Fruit fly (Drosophila melanogaster) whole organism, embryonic: Measurements from ENCODE around the gene Crg-1.
A peak's percentile ranks its signal among the peaks of the same experiment; 100 is the strongest.

Source experiments
- CG11085 ChIP-seq: fragments of 200-800 bp; sonication (Bioruptor generic); IDR thresholded peaks from 2 replicates; pipeline ENCODE4 v1.3.6; 2022; ENCODE audit warnings: missing biosample characterization, missing genetic modification characterization
- CG11247 ChIP-seq: fragments of 200-800 bp; sonication (Bioruptor generic); IDR thresholded peaks from 2 replicates; pipeline ENCODE4 v1.3.6; 2022; ENCODE audit warnings: missing biosample characterization, missing genetic modification characterization
- CG11723 ChIP-seq: fragments of 200-800 bp; sonication (Bioruptor generic); optimal IDR thresholded peaks from 2 replicates; lab custom pipeline; 2017; ENCODE audit warnings: missing biosample characterization, mild to moderate bottlenecking, missing genetic modification characterization
- CG12299 ChIP-seq: fragments of 200-800 bp; sonication (Bioruptor generic); optimal IDR thresholded peaks from 2 replicates; lab custom pipeline; 2018; ENCODE audit warnings: missing biosample characterization, mild to moderate bottlenecking, missing genetic modification characterization
- CG13624 ChIP-seq: fragments of 200-800 bp; sonication (Bioruptor generic); optimal IDR thresholded peaks from 2 replicates; lab custom pipeline; 2016; ENCODE audit warnings: missing biosample characterization, missing genetic modification characterization
- CG13894 ChIP-seq: fragments of 200-800 bp; sonication (Bioruptor generic); optimal IDR thresholded peaks from 3 replicates; lab custom pipeline; 2018; ENCODE audit warnings: missing biosample characterization, mild to moderate bottlenecking, missing genetic modification characterization, moderate library complexity
- CG14860 ChIP-seq: fragments of 200-800 bp; sonication (Bioruptor generic); IDR thresholded peaks from 3 replicates; pipeline ENCODE4 v1.3.6; 2022; ENCODE audit warnings: missing biosample characterization, missing genetic modification characterization; ENCODE audit not compliant: partially characterized antibody
- CG16813 ChIP-seq: fragments of 200-800 bp; sonication (Bioruptor generic); IDR thresholded peaks from 3 replicates; pipeline ENCODE4 v1.3.6; 2022; ENCODE audit warnings: missing biosample characterization, missing genetic modification characterization; ENCODE audit not compliant: partially characterized antibody
- CG16863 ChIP-seq: fragments of 200-800 bp; sonication (Bioruptor generic); optimal IDR thresholded peaks from 3 replicates; lab custom pipeline; 2016; ENCODE audit warnings: missing biosample characterization, missing genetic modification characterization
- CG17328 ChIP-seq: fragments of 200-800 bp; sonication (Bioruptor generic); IDR thresholded peaks from 2 replicates; pipeline ENCODE4 v1.3.6; 2022; ENCODE audit warnings: missing biosample characterization, missing genetic modification characterization
- CG17361 ChIP-seq: fragments of 200-800 bp; sonication (Bioruptor generic); IDR thresholded peaks from 3 replicates; pipeline ENCODE4 v1.3.6; 2022; ENCODE audit warnings: missing biosample characterization, missing genetic modification characterization
- CG32767 ChIP-seq: fragments of 200-800 bp; sonication (Bioruptor generic); IDR thresholded peaks from 2 replicates; pipeline ENCODE4 v1.3.6; 2022; ENCODE audit warnings: missing biosample characterization, missing genetic modification characterization
- CG6765 ChIP-seq: fragments of 200-800 bp; sonication (Bioruptor generic); optimal IDR thresholded peaks from 3 replicates; lab custom pipeline; 2017; ENCODE audit warnings: missing biosample characterization, mild to moderate bottlenecking, missing genetic modification characterization
- CG6813 ChIP-seq: fragments of 200-800 bp; sonication (Bioruptor generic); optimal IDR thresholded peaks from 2 replicates; lab custom pipeline; 2017; ENCODE audit warnings: missing biosample characterization, missing genetic modification characterization, mild to moderate bottlenecking, moderate library complexity, missing genetic modification reagents
- CG6854 ChIP-seq: fragments of 200-800 bp; sonication (Bioruptor generic); optimal IDR thresholded peaks from 3 replicates; lab custom pipeline; 2017; ENCODE audit warnings: missing biosample characterization, mild to moderate bottlenecking, missing genetic modification characterization
- CG7271 ChIP-seq: fragments of 200-800 bp; sonication (Bioruptor generic); optimal IDR thresholded peaks from 2 replicates; lab custom pipeline; 2018; ENCODE audit warnings: missing biosample characterization, mild to moderate bottlenecking, missing genetic modification characterization, moderate library complexity
- CG7556 ChIP-seq: fragments of 200-800 bp; sonication (Bioruptor generic); optimal IDR thresholded peaks from 2 replicates; lab custom pipeline; 2017; ENCODE audit warnings: missing biosample characterization, mild to moderate bottlenecking, missing genetic modification characterization
- CG7928 ChIP-seq: fragments of 200-800 bp; sonication (Bioruptor generic); optimal IDR thresholded peaks from 2 replicates; lab custom pipeline; 2017; ENCODE audit warnings: missing biosample characterization, mild to moderate bottlenecking, missing genetic modification characterization
- D19A ChIP-seq: fragments of 200-800 bp; optimal IDR thresholded peaks from 3 replicates; lab custom pipeline; 2019; ENCODE audit warnings: missing biosample characterization, mild to moderate bottlenecking, missing genetic modification characterization, moderate library complexity
- Dbx ChIP-seq: fragments of 200-800 bp; sonication (Bioruptor generic); IDR thresholded peaks from 3 replicates; pipeline ENCODE4 v1.3.6; 2022; ENCODE audit warnings: missing biosample characterization, missing genetic modification characterization
- Gug ChIP-seq: fragments of 200-800 bp; sonication (Bioruptor generic); IDR thresholded peaks from 4 replicates; pipeline ENCODE4 v1.3.6; 2022; ENCODE audit warnings: missing biosample characterization, missing genetic modification characterization
- Hmx ChIP-seq: fragments of 200-800 bp; sonication (Bioruptor generic); optimal IDR thresholded peaks from 2 replicates; lab custom pipeline; 2016; ENCODE audit warnings: missing biosample characterization, missing genetic modification characterization
- Jarid2 ChIP-seq: fragments of 200-800 bp; sonication (Bioruptor generic); optimal IDR thresholded peaks from 3 replicates; lab custom pipeline; 2017; ENCODE audit warnings: mild to moderate bottlenecking, missing biosample characterization, missing genetic modification reagents, missing genetic modification characterization
- Lhr ChIP-seq: fragments of 200-800 bp; sonication (Bioruptor generic); optimal IDR thresholded peaks from 3 replicates; lab custom pipeline; 2017; ENCODE audit warnings: mild to moderate bottlenecking, missing biosample characterization, missing genetic modification reagents, missing genetic modification characterization
- NC2α ChIP-seq: fragments of 200-800 bp; sonication (Bioruptor generic); optimal IDR thresholded peaks from 2 replicates; lab custom pipeline; 2016; ENCODE audit warnings: missing biosample characterization, missing genetic modification characterization
- Opbp ChIP-seq: fragments of 200-800 bp; sonication (Bioruptor generic); IDR thresholded peaks from 3 replicates; pipeline ENCODE4 v1.3.6; 2022; ENCODE audit warnings: missing biosample characterization, missing genetic modification characterization; ENCODE audit not compliant: partially characterized antibody
- Rx ChIP-seq: fragments of 200-800 bp; sonication (Bioruptor generic); IDR thresholded peaks from 2 replicates; pipeline ENCODE4 v1.3.6; 2022; ENCODE audit warnings: missing biosample characterization, missing genetic modification characterization
- Xrp1 ChIP-seq: fragments of 200-800 bp; sonication (Bioruptor generic); IDR thresholded peaks from 2 replicates; pipeline ENCODE4 v1.3.6; 2022; ENCODE audit warnings: missing biosample characterization, missing genetic modification characterization
- az2 ChIP-seq: fragments of 200-800 bp; sonication (Bioruptor generic); optimal IDR thresholded peaks from 3 replicates; lab custom pipeline; 2016; ENCODE audit warnings: missing biosample characterization, missing genetic modification characterization
- bsh ChIP-seq, 2 experiments: fragments of 200-800 bp; sonication (Bioruptor generic); optimal IDR thresholded peaks; 2 replicates each; lab custom pipeline; 2017 to 2018; ENCODE audit warnings: mild to moderate bottlenecking in 2 of 2, missing biosample characterization in 2 of 2, missing genetic modification characterization in 2 of 2, moderate library complexity in 1 of 2
- chif ChIP-seq, 2 experiments: fragments of 200-800 bp; sonication (Bioruptor generic); optimal IDR thresholded peaks; 3 replicates each; lab custom pipeline; 2016; ENCODE audit warnings: missing biosample characterization in 2 of 2, missing genetic modification characterization in 2 of 2
- croc ChIP-seq: fragments of 200-800 bp; sonication (Bioruptor generic); conservative IDR thresholded peaks from 3 replicates; pipeline ENCODE4 v1.3.6; 2022; ENCODE audit warnings: missing biosample characterization, missing genetic modification characterization
- cwo ChIP-seq: fragments of 200-800 bp; sonication (Bioruptor generic); optimal IDR thresholded peaks from 3 replicates; lab custom pipeline; 2017; ENCODE audit warnings: missing biosample characterization, missing genetic modification characterization, mild to moderate bottlenecking, moderate library complexity, missing genetic modification reagents
- emc ChIP-seq: fragments of 200-800 bp; sonication (Bioruptor generic); optimal IDR thresholded peaks from 2 replicates; lab custom pipeline; 2016; ENCODE audit warnings: missing biosample characterization, missing genetic modification characterization
- fd3F ChIP-seq: fragments of 200-800 bp; sonication (Bioruptor generic); optimal IDR thresholded peaks from 2 replicates; lab custom pipeline; 2018; ENCODE audit warnings: missing biosample characterization, mild to moderate bottlenecking, missing genetic modification characterization, moderate library complexity
- fu2 ChIP-seq: fragments of 200-800 bp; sonication (Bioruptor generic); optimal IDR thresholded peaks from 2 replicates; lab custom pipeline; 2016; ENCODE audit warnings: missing biosample characterization, missing genetic modification characterization
- gcm ChIP-seq: fragments of 200-800 bp; sonication (Bioruptor generic); optimal IDR thresholded peaks from 2 replicates; lab custom pipeline; 2019; ENCODE audit warnings: missing biosample characterization, mild to moderate bottlenecking, missing genetic modification characterization, moderate library complexity
- kay ChIP-seq: fragments of 200-800 bp; sonication (Bioruptor generic); optimal IDR thresholded peaks from 2 replicates; lab custom pipeline; 2016; ENCODE audit warnings: missing biosample characterization, missing genetic modification characterization
- ken ChIP-seq: fragments of 200-800 bp; sonication (Bioruptor generic); IDR thresholded peaks from 3 replicates; pipeline ENCODE4 v1.3.6; 2022; ENCODE audit warnings: missing biosample characterization, missing genetic modification characterization
- klu ChIP-seq: fragments of 200-800 bp; sonication (Bioruptor generic); IDR thresholded peaks from 2 replicates; pipeline ENCODE4 v1.3.6; 2022; ENCODE audit warnings: missing biosample characterization, missing genetic modification characterization
- luna ChIP-seq: fragments of 200-800 bp; sonication (Bioruptor generic); optimal IDR thresholded peaks from 2 replicates; lab custom pipeline; 2016; ENCODE audit warnings: missing biosample characterization, missing genetic modification characterization
- psq ChIP-seq: fragments of 200-800 bp; sonication (Bioruptor generic); optimal IDR thresholded peaks from 2 replicates; lab custom pipeline; 2017; ENCODE audit warnings: missing biosample characterization, missing genetic modification characterization
- rib ChIP-seq: fragments of 200-800 bp; sonication (Bioruptor generic); IDR thresholded peaks from 2 replicates; pipeline ENCODE4 v1.3.6; 2022; ENCODE audit warnings: missing biosample characterization, missing genetic modification characterization
- sd ChIP-seq: fragments of 200-800 bp; sonication (Bioruptor generic); optimal IDR thresholded peaks from 3 replicates; lab custom pipeline; 2018; ENCODE audit warnings: missing biosample characterization, mild to moderate bottlenecking, missing genetic modification characterization, moderate library complexity
- sens ChIP-seq: fragments of 200-800 bp; sonication (Bioruptor generic); peaks from one replicate; lab custom pipeline; 2016; ENCODE audit warnings: missing biosample characterization, missing genetic modification characterization
- sim ChIP-seq: fragments of 200-800 bp; sonication (Bioruptor generic); IDR thresholded peaks from 2 replicates; pipeline ENCODE4 v1.3.6; 2022; ENCODE audit warnings: missing biosample characterization, missing genetic modification characterization
- sisA ChIP-seq: fragments of 200-800 bp; sonication (Bioruptor generic); IDR thresholded peaks from 2 replicates; pipeline ENCODE4 v1.3.6; 2022; ENCODE audit warnings: missing biosample characterization, missing genetic modification characterization
- tna ChIP-seq: fragments of 200-800 bp; sonication (Bioruptor generic); IDR thresholded peaks from 2 replicates; pipeline ENCODE4 v1.3.6; 2022; ENCODE audit warnings: missing biosample characterization, missing genetic modification characterization; ENCODE audit not compliant: partially characterized antibody
- yki ChIP-seq: fragments of >200 bp; optimal IDR thresholded peaks from 3 replicates; lab custom pipeline; 2018

Gene Crg-1

dm6 chrX:3750232-3751075 lies 42.6 kb upstream of the Crg-1 start (continued):
- peak; percentile 90 for TF ChIP-seq CG32767
- peak; percentile 82 for TF ChIP-seq CG6813 (GFP tag; lab: Kevin White, UChicago)
- peak; percentile 86 for TF ChIP-seq CG12299
- TF ChIP-seq CG16863 (GFP tag; lab: Kevin White, UChicago): peak; percentile 81
- peak; percentile 38 for TF ChIP-seq kay (GFP tag; lab: Kevin White, UChicago)
- no peak for TF ChIP-seq luna (GFP tag; lab: Kevin White, UChicago)
- TF ChIP-seq klu (GFP tag; lab: Robert Waterston, UW): peak; percentile 80
- peak; percentile 70 for TF ChIP-seq emc (GFP tag; lab: Kevin White, UChicago)
- TF ChIP-seq ken (GFP tag; lab: Robert Waterston, UW): peak; percentile 82; the same call in 2 of the 3 replicates
- peak; percentile 94 for TF ChIP-seq sens (GFP tag; lab: Kevin White, UChicago)
- peak; percentile 84 for TF ChIP-seq sd (tag; lab: Kevin White, UChicago)
- peak; percentile 85 for TF ChIP-seq Gug (GFP tag; lab: Robert Waterston, UW)
- TF ChIP-seq az2 (GFP tag; lab: Kevin White, UChicago): peak; percentile 74
- peak; percentile 70 for TF ChIP-seq CG13624 (GFP tag; lab: Kevin White, UChicago)
- TF ChIP-seq gcm (GFP tag; lab: Kevin White, UChicago): peak; percentile 83
- peak; percentile 46 for TF ChIP-seq CG13894
- TF ChIP-seq CG17361 (GFP tag; lab: Robert Waterston, UW): peak; percentile 88
- TF ChIP-seq Dbx (GFP tag; lab: Robert Waterston, UW): peak; percentile 67; the same call in 2 of the 3 replicates
- peak; percentile 80 for TF ChIP-seq Rx (GFP tag; lab: Robert Waterston, UW)
- TF ChIP-seq croc: peak; percentile 82
- TF ChIP-seq CG11247: peak; percentile 84
- TF ChIP-seq bsh (GFP tag; optimal IDR thresholded peaks at IDR 0.05; lab: Kevin White, UChicago): peak; percentile 68 to 94
- peak; percentile 72 for TF ChIP-seq CG11085 (GFP tag; lab: Robert Waterston, UW)
- TF ChIP-seq fd3F (GFP tag; lab: Kevin White, UChicago): peak; percentile 87
- peak; percentile 57 for TF ChIP-seq CG7928 (GFP tag; lab: Kevin White, UChicago)
- TF ChIP-seq CG7271 (tag; lab: Kevin White, UChicago): peak; percentile 37
- TF ChIP-seq CG7556 (GFP tag; lab: Kevin White, UChicago): peak; percentile 90
- TF ChIP-seq Lhr (GFP tag; lab: Kevin White, UChicago): peak; percentile 59
- TF ChIP-seq CG6765 (GFP tag; lab: Kevin White, UChicago): peak; percentile 66
- peak; percentile 70 for TF ChIP-seq Jarid2 (GFP tag; lab: Kevin White, UChicago)
- TF ChIP-seq NC2α: peak; percentile 65
- TF ChIP-seq CG17328 (GFP tag; lab: Robert Waterston, UW): peak; percentile 81
- TF ChIP-seq CG16813 (GFP tag; lab: Robert Waterston, UW): no peak
- TF ChIP-seq chif (GFP tag; optimal IDR thresholded peaks at IDR 0.05; lab: Kevin White, UChicago): peak; percentile 73 to 88
- TF ChIP-seq Opbp (GFP tag; lab: Robert Waterston, UW): no peak
- TF ChIP-seq cwo (GFP tag; lab: Kevin White, UChicago): peak; percentile 84
- TF ChIP-seq Xrp1 (GFP tag; lab: Robert Waterston, UW): peak; percentile 90
- no peak for TF ChIP-seq Hmx (GFP tag; lab: Kevin White, UChicago)
- peak; percentile 69 for TF ChIP-seq fu2 (GFP tag; lab: Kevin White, UChicago)
- no peak; the same call in 1 of the 2 replicates for TF ChIP-seq rib (GFP tag; lab: Robert Waterston, UW)
- TF ChIP-seq CG11723 (GFP tag; lab: Kevin White, UChicago): peak; percentile 68
- TF ChIP-seq sisA: peak; percentile 88
- peak; percentile 82 for TF ChIP-seq D19A
- TF ChIP-seq sim (GFP tag; lab: Robert Waterston, UW): no peak
- TF ChIP-seq tna (GFP tag; lab: Robert Waterston, UW): no peak
- TF ChIP-seq psq (GFP tag; lab: Kevin White, UChicago): peak; percentile 21
- TF ChIP-seq CG6854 (GFP tag; lab: Kevin White, UChicago): peak; percentile 72
- no peak for TF ChIP-seq yki (lab: Kevin White, UChicago)
- TF ChIP-seq CG14860 (GFP tag; lab: Robert Waterston, UW): no peak
